Worm (Caenorhabditis elegans): Measurements from ENCODE around the gene T01H3.2.

Gene T01H3.2

DNA sequence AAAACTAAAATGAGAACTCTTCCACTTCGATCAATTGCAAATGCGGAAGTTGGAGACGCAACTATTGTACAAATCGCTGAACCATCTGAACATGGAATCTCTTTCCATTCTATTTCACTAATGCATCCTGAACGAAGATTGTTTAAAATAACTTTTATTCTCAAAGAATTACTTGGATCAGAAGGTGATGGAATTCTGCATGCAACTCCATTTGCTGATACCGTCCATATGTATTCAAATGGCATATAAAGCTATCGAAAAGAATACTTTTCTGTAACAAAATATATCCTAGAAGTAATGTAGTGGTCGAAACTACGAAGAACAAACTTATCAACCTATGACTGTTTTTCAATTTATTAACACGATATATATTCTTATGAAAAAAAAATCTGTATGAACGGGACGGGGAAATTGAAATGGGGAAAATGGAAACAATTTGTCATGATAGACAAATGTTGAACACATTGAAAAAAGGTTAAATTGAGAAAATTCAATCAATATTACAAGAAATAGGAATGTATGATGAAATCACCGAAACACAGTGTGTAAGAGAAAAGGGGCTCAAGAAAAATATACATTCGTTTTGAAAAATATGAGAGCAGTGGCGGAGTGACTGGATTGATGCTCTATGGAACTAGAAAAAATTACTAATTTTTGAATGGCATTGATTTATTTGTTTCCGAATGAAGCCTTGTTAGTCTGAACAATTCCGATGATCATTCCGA, at the start of gene T01H3.2:
Gene T01H3.2, minus strand, starts transcription at position 251 of the 725 bp plus-strand sequence.
- TF ChIP-seq tab-1 (GFP tag; IDR thresholded peaks at IDR 0.05) (no peak), ztf-29 (GFP tag; IDR thresholded peaks at IDR 0.05) (no peak), cog-1 (tag; optimal IDR thresholded peaks at IDR 0.05) (no peak)

- TF ChIP-seq ztf-29 (GFP tag; IDR thresholded peaks at IDR 0.05) (no peak), ztf-23 (GFP tag; IDR thresholded peaks at IDR 0.05) (no peak), med-1 (GFP tag; optimal IDR thresholded peaks at IDR 0.05; ENCODE audit: insufficient read depth) (no peak), tab-1 (GFP tag; IDR thresholded peaks at IDR 0.05) (no peak), klf-2 (GFP tag; conservative IDR thresholded peaks at IDR 0.05) (no peak), flt-1 (GFP tag; IDR thresholded peaks at IDR 0.05) (no peak), T22C8.4 (GFP tag; IDR thresholded peaks at IDR 0.05) (no peak), ref-1 (GFP tag; conservative IDR thresholded peaks at IDR 0.05) (no peak), cog-1 (tag; optimal IDR thresholded peaks at IDR 0.05) (no peak)
Measured at ce11 chrII:7921155-7921554, 43.4 kb upstream of the T01H3.2 start.

- no peak for TF ChIP-seq ztf-23 (GFP tag; IDR thresholded peaks at IDR 0.05)
- no peak for TF ChIP-seq klf-2 (GFP tag; conservative IDR thresholded peaks at IDR 0.05)
- TF ChIP-seq ztf-29 (GFP tag; IDR thresholded peaks at IDR 0.05): no peak
- TF ChIP-seq ref-1 (GFP tag; conservative IDR thresholded peaks at IDR 0.05): no peak
- TF ChIP-seq T22C8.4 (GFP tag; IDR thresholded peaks at IDR 0.05): no peak
- TF ChIP-seq tab-1 (GFP tag; IDR thresholded peaks at IDR 0.05): no peak
- no peak for TF ChIP-seq cog-1 (tag; optimal IDR thresholded peaks at IDR 0.05)
- TF ChIP-seq med-1 (GFP tag; optimal IDR thresholded peaks at IDR 0.05; ENCODE audit: insufficient read depth): no peak
- TF ChIP-seq flt-1 (GFP tag; IDR thresholded peaks at IDR 0.05): no peak
Measured at ce11 chrII:7920178-7920577, 42.4 kb upstream of the T01H3.2 start.

DNA sequence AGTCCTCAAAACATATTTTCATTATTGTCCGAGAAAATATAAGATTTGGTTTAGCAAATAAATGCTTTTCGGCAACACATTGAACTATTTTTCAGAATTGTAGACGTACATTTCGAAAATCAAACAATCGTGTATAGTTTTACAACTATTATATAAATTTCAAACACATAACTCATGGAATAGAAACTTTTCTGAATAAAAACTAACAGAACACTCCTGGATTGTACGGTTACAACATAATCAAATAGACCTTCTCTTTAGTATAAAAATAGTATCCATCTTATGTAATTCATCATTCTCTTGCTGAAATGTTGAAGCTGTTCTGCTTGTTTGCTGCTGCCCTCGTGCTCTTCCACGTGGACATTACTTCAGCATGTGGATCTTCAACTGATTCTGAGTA, 33.2 kb upstream of the T01H3.2 start, which contains the start of gene ZK675.4:
Gene ZK675.4, plus strand, starts transcription at position 301 of the 400 bp plus-strand sequence.
- TF ChIP-seq klf-2 (GFP tag; conservative IDR thresholded peaks at IDR 0.05) (no peak), med-1 (GFP tag; optimal IDR thresholded peaks at IDR 0.05; ENCODE audit: insufficient read depth) (no peak), tab-1 (GFP tag; IDR thresholded peaks at IDR 0.05) (no peak), ztf-23 (GFP tag; IDR thresholded peaks at IDR 0.05) (no peak), ztf-29 (GFP tag; IDR thresholded peaks at IDR 0.05) (no peak), ref-1 (GFP tag; conservative IDR thresholded peaks at IDR 0.05) (no peak)

DNA sequence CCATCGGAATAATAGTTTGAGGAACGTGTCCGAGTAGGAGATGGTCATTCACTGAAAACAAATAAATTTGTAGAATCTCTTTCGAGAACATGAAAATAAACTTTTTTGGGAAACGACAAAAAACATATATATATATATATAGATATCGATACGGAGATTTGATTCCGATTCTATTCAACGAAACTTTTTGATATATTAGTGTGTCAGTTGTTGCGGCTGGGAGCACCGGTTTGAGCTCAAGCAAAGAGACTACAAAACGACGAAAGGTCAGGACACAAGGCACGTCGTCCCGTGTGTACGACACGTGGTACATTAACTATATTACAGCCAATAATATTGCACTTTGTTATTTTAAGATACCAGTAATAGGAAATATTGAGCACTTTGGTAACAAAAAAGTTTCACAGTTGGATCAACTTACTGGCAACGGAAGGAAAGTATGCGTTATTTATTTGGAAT, 29.8 kb upstream of the T01H3.2 start, which contains the start of gene best-23:
Gene best-23, minus strand, starts transcription at position 51 of the 459 bp plus-strand sequence.
- TF ChIP-seq ztf-29 (GFP tag; IDR thresholded peaks at IDR 0.05): no peak
- TF ChIP-seq ztf-23 (GFP tag; IDR thresholded peaks at IDR 0.05): no peak
- TF ChIP-seq flt-1 (GFP tag; IDR thresholded peaks at IDR 0.05): no peak
- no peak for TF ChIP-seq cog-1 (tag; optimal IDR thresholded peaks at IDR 0.05)
- TF ChIP-seq tab-1 (GFP tag; IDR thresholded peaks at IDR 0.05): no peak
- TF ChIP-seq T22C8.4 (GFP tag; IDR thresholded peaks at IDR 0.05): no peak
- no peak for TF ChIP-seq ref-1 (GFP tag; conservative IDR thresholded peaks at IDR 0.05)
- no peak for TF ChIP-seq klf-2 (GFP tag; conservative IDR thresholded peaks at IDR 0.05)
- no peak for TF ChIP-seq med-1 (GFP tag; optimal IDR thresholded peaks at IDR 0.05; ENCODE audit: insufficient read depth)

DNA sequence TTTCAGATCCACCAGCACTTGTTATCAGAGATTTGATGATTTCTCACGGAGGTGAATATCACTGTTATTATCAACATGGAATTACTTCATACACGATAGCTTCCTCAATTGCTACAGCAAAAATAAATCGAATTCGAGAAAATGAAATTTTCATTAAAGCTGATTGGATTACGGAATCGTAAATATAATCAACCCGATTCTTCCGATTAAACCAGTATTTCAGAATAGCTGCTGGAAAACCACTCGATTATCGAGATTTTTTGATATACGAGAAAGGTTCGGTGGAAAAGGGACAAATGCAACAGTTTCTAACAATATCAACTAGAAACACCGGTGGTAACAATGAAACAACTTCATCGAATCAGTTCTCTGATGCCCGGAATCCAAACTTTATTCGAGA, 24.2 kb upstream of the T01H3.2 start:
- no peak for TF ChIP-seq cog-1 (tag; optimal IDR thresholded peaks at IDR 0.05)
- no peak for TF ChIP-seq klf-2 (GFP tag; conservative IDR thresholded peaks at IDR 0.05)
- no peak for TF ChIP-seq ztf-23 (GFP tag; IDR thresholded peaks at IDR 0.05)
- TF ChIP-seq ref-1 (GFP tag; conservative IDR thresholded peaks at IDR 0.05): no peak
- TF ChIP-seq T22C8.4 (GFP tag; IDR thresholded peaks at IDR 0.05): no peak
- no peak for TF ChIP-seq tab-1 (GFP tag; IDR thresholded peaks at IDR 0.05)
- no peak for TF ChIP-seq ztf-29 (GFP tag; IDR thresholded peaks at IDR 0.05)
- no peak for TF ChIP-seq flt-1 (GFP tag; IDR thresholded peaks at IDR 0.05)
- no peak for TF ChIP-seq med-1 (GFP tag; optimal IDR thresholded peaks at IDR 0.05; ENCODE audit: insufficient read depth)

- TF ChIP-seq cog-1 (tag; optimal IDR thresholded peaks at IDR 0.05): no peak
- TF ChIP-seq flt-1 (GFP tag; IDR thresholded peaks at IDR 0.05): no peak
- no peak for TF ChIP-seq ref-1 (GFP tag; conservative IDR thresholded peaks at IDR 0.05)
Measured at ce11 chrII:7900762-7901161, 23.0 kb upstream of the T01H3.2 start.

DNA sequence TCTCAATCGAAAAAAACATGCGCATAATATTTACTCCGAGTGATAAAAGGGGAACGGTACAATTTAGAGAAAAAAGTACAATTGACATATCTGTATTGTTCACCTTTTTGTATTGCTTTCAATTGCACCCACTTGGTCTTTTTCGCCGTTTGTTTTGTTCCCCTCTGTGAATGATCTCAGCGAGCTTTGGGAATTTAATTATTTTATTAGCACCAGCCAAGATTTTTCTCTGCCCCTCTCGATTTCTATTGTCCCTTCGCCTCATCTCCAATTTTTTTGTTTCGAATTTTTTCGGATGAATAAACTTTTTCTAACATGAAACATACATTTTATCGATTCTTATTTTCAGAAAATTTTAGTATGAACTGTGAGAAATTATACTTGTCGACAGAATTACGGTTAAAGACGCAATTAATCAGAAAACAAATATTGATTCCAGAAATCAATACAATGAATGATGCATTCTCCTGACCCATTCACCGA, 22.4 kb upstream of the T01H3.2 start, which contains the start of gene rev-1:
Gene rev-1, plus strand, starts transcription at position 433 of the 483 bp plus-strand sequence.
- no peak for TF ChIP-seq med-1 (GFP tag; optimal IDR thresholded peaks at IDR 0.05; ENCODE audit: insufficient read depth)
- TF ChIP-seq T22C8.4 (GFP tag; IDR thresholded peaks at IDR 0.05): no peak
- TF ChIP-seq ztf-29 (GFP tag; IDR thresholded peaks at IDR 0.05): no peak
- no peak for TF ChIP-seq tab-1 (GFP tag; IDR thresholded peaks at IDR 0.05)
- no peak for TF ChIP-seq ztf-23 (GFP tag; IDR thresholded peaks at IDR 0.05)
- no peak for TF ChIP-seq klf-2 (GFP tag; conservative IDR thresholded peaks at IDR 0.05)

ce11 chrII:7895190-7895589, 17.4 kb upstream of the T01H3.2 start:
- TF ChIP-seq cog-1 (tag; optimal IDR thresholded peaks at IDR 0.05) (no peak), flt-1 (GFP tag; IDR thresholded peaks at IDR 0.05) (no peak), med-1 (GFP tag; optimal IDR thresholded peaks at IDR 0.05; ENCODE audit: insufficient read depth) (no peak), ztf-23 (GFP tag; IDR thresholded peaks at IDR 0.05) (no peak), klf-2 (GFP tag; conservative IDR thresholded peaks at IDR 0.05) (no peak), ref-1 (GFP tag; conservative IDR thresholded peaks at IDR 0.05) (no peak), tab-1 (GFP tag; IDR thresholded peaks at IDR 0.05) (no peak), ztf-29 (GFP tag; IDR thresholded peaks at IDR 0.05) (no peak), T22C8.4 (GFP tag; IDR thresholded peaks at IDR 0.05) (no peak)

DNA sequence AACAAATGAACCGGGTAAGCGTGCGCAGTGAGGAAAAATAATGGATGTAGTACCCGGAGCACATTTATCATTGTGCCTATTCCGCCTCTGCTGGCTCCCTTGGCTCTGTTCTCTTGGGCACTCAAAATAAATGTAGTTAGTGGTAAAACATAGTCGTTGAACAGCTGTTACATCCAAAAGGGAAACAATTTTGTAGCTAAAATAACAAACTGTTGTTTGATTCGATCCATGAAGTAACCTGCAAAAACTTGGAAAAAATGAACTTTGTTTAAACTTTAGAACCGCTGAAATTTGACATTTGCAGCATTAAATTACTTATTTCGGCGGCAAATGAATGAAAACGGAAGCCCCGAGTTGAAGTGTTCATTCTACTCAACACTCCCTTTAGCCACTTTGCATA, 15.9 kb upstream of the T01H3.2 start:
- TF ChIP-seq cog-1 (tag; optimal IDR thresholded peaks at IDR 0.05): no peak
